Worm (Caenorhabditis elegans) whole organism, L1 larva: ENCODE results near the gene pmp-1.
A peak's percentile ranks its signal among the peaks of the same experiment; 100 is the strongest.

Experiments used
- C04F5.9 ChIP-seq: sonication (generic microtip); optimal IDR thresholded peaks from 2 replicates; lab custom pipeline; 2016; ENCODE audit warnings: missing genetic modification characterization, missing compliant biosample characterization
- C16A3.4 ChIP-seq: fragments of 150-350 bp; optimal IDR thresholded peaks from 2 replicates; lab custom pipeline; 2014; ENCODE audit warnings: missing biosample characterization, missing genetic modification characterization
- F16B12.6 ChIP-seq: fragments of 150-350 bp; optimal IDR thresholded peaks from 2 replicates; lab custom pipeline; 2014; ENCODE audit warnings: missing biosample characterization, missing genetic modification characterization
- Y116A8C.19 ChIP-seq: sonication (generic microtip); optimal IDR thresholded peaks from 2 replicates; lab custom pipeline; 2016; ENCODE audit warnings: missing compliant biosample characterization, missing genetic modification characterization, borderline replicate concordance
- ama-1 ChIP-seq: fragments of 150-350 bp; optimal IDR thresholded peaks from 2 replicates; lab custom pipeline; 2014
- blmp-1 ChIP-seq: fragments of 150-350 bp; optimal IDR thresholded peaks from 2 replicates; lab custom pipeline; 2014; ENCODE audit warnings: missing biosample characterization, missing genetic modification characterization
- ceh-8 ChIP-seq: fragments of 200-800 bp; sonication (Bioruptor generic); optimal IDR thresholded peaks from 2 replicates; lab custom pipeline; 2018; ENCODE audit warnings: mild to moderate bottlenecking, missing genetic modification characterization, moderate library complexity, missing compliant biosample characterization
- ceh-90 ChIP-seq: sonication (generic microtip); optimal IDR thresholded peaks from 2 replicates; lab custom pipeline; 2016; ENCODE audit warnings: missing genetic modification characterization, missing compliant biosample characterization
- efl-1 ChIP-seq, 4 experiments: fragments of 150-350 bp; optimal IDR thresholded peaks in 3 of 4; peaks in 1 of 4; 1 replicate in 1 of 4; 2 replicates in 3 of 4; lab custom pipeline; 2014; ENCODE audit warnings: missing biosample characterization in 2 of 4, missing genetic modification characterization in 2 of 4, missing genetic modification reagents in 2 of 4
- efl-3 ChIP-seq: fragments of 200-800 bp; sonication (Bioruptor generic); optimal IDR thresholded peaks from 2 replicates; lab custom pipeline; 2018; ENCODE audit warnings: mild to moderate bottlenecking, missing genetic modification characterization, missing compliant biosample characterization
- egl-13 ChIP-seq: sonication (generic microtip); optimal IDR thresholded peaks from 2 replicates; lab custom pipeline; 2016; ENCODE audit warnings: missing genotype, missing genetic modification reagents, missing genetic modification characterization, missing compliant biosample characterization
- egl-27 ChIP-seq, 2 experiments: fragments of 150-350 bp in 1 of 2; sonication (generic microtip); optimal IDR thresholded peaks; 3 replicates each; lab custom pipeline; 2017 to 2018; ENCODE audit warnings: missing biosample characterization in 2 of 2, missing genetic modification characterization in 2 of 2, missing genetic modification reagents in 2 of 2
- elt-2 ChIP-seq: sonication (generic microtip); optimal IDR thresholded peaks from 2 replicates; lab custom pipeline; 2016; ENCODE audit warnings: missing genetic modification characterization, mild to moderate bottlenecking, inconsistent platforms, missing compliant biosample characterization, missing genetic modification reagents
- elt-3 ChIP-seq, 6 experiments: fragments of 150-350 bp in 1 of 6; sonication (generic microtip); optimal IDR thresholded peaks; 2 replicates each; lab custom pipeline; 2017 to 2018; ENCODE audit warnings: missing biosample characterization in 6 of 6, missing genetic modification characterization in 6 of 6, inconsistent platforms in 1 of 6
- ets-5 ChIP-seq: fragments of 200-800 bp; sonication (Bioruptor generic); IDR thresholded peaks from 2 replicates; pipeline ENCODE4 v1.3.6; 2022; ENCODE audit warnings: missing genetic modification characterization, missing compliant biosample characterization
- fkh-4 ChIP-seq: sonication (generic microtip); optimal IDR thresholded peaks from 2 replicates; lab custom pipeline; 2016; ENCODE audit warnings: missing compliant biosample characterization, missing genetic modification characterization, borderline replicate concordance
- hlh-17 ChIP-seq: fragments of 200-800 bp; sonication (Bioruptor generic); optimal IDR thresholded peaks from 2 replicates; lab custom pipeline; 2018; ENCODE audit warnings: missing genetic modification characterization, mild to moderate bottlenecking, missing compliant biosample characterization, moderate library complexity, borderline replicate concordance
- hlh-4 ChIP-seq: sonication (generic microtip); optimal IDR thresholded peaks from 2 replicates; lab custom pipeline; 2016; ENCODE audit warnings: mild to moderate bottlenecking, missing genetic modification characterization, missing compliant biosample characterization
- irx-1 ChIP-seq: sonication (generic microtip); optimal IDR thresholded peaks from 2 replicates; lab custom pipeline; 2016; ENCODE audit warnings: missing genetic modification characterization, missing compliant biosample characterization
- jun-1 ChIP-seq: fragments of 150-350 bp; optimal IDR thresholded peaks from 2 replicates; lab custom pipeline; 2014; ENCODE audit warnings: missing biosample characterization, missing genetic modification reagents, missing genetic modification characterization
- lin-13 ChIP-seq: fragments of 150-350 bp; optimal IDR thresholded peaks from 2 replicates; lab custom pipeline; 2014; ENCODE audit warnings: missing biosample characterization, missing genetic modification reagents, missing genetic modification characterization
- lin-14 ChIP-seq: fragments of 200-800 bp; sonication (Bioruptor generic); optimal IDR thresholded peaks from 2 replicates; lab custom pipeline; 2018; ENCODE audit warnings: mild to moderate bottlenecking, missing genetic modification characterization, moderate library complexity, missing compliant biosample characterization
- lin-35 ChIP-seq, 2 experiments: fragments of 150-350 bp; optimal IDR thresholded peaks; 2 replicates each; lab custom pipeline; 2014; ENCODE audit warnings: missing biosample characterization in 2 of 2, missing genetic modification characterization in 2 of 2, missing genetic modification reagents in 2 of 2
- lsy-2 ChIP-seq, 2 experiments: fragments of 150-350 bp; optimal IDR thresholded peaks; 2 replicates each; lab custom pipeline; 2014; ENCODE audit warnings: missing biosample characterization in 2 of 2, missing genetic modification characterization in 2 of 2
- mep-1 ChIP-seq: fragments of 150-350 bp; optimal IDR thresholded peaks from 2 replicates; lab custom pipeline; 2014; ENCODE audit warnings: missing biosample characterization, missing genetic modification characterization
- nhr-11 ChIP-seq: fragments of 150-350 bp; optimal IDR thresholded peaks from 2 replicates; lab custom pipeline; 2014; ENCODE audit warnings: missing biosample characterization, missing genetic modification characterization
- nhr-12 ChIP-seq: sonication (generic microtip); optimal IDR thresholded peaks from 2 replicates; lab custom pipeline; 2017; ENCODE audit warnings: missing biosample characterization, missing genetic modification characterization
- nhr-20 ChIP-seq: sonication (generic microtip); optimal IDR thresholded peaks from 2 replicates; lab custom pipeline; 2016; ENCODE audit warnings: mild to moderate bottlenecking, missing genetic modification characterization, missing compliant biosample characterization
- nhr-237 ChIP-seq: fragments of 150-350 bp; optimal IDR thresholded peaks from 2 replicates; lab custom pipeline; 2014; ENCODE audit warnings: missing biosample characterization, missing genetic modification characterization
- nhr-28 ChIP-seq: fragments of 150-350 bp; optimal IDR thresholded peaks from 2 replicates; lab custom pipeline; 2014; ENCODE audit warnings: missing biosample characterization, missing genetic modification characterization
- nhr-47 ChIP-seq: sonication (generic microtip); optimal IDR thresholded peaks from 2 replicates; lab custom pipeline; 2016; ENCODE audit warnings: mild to moderate bottlenecking, missing genetic modification characterization, moderate library complexity, missing compliant biosample characterization
- nhr-77 ChIP-seq: fragments of 150-350 bp; optimal IDR thresholded peaks from 2 replicates; lab custom pipeline; 2014; ENCODE audit warnings: missing biosample characterization, missing genetic modification characterization
- nhr-84 ChIP-seq: sonication (generic microtip); optimal IDR thresholded peaks from 2 replicates; lab custom pipeline; 2017; ENCODE audit warnings: missing biosample characterization, missing genetic modification characterization
- nhr-85 ChIP-seq: sonication (generic microtip); peaks from one replicate; lab custom pipeline; 2016; ENCODE audit warnings: missing genetic modification characterization, inconsistent platforms, missing compliant biosample characterization
- pag-3 ChIP-seq: sonication (generic microtip); optimal IDR thresholded peaks from 2 replicates; lab custom pipeline; 2017; ENCODE audit warnings: missing genetic modification characterization, mild to moderate bottlenecking, missing compliant biosample characterization, antibody characterized with exemption, borderline replicate concordance; ENCODE audit not compliant: insufficient read depth
- rnt-1 ChIP-seq: sonication (generic microtip); optimal IDR thresholded peaks from 2 replicates; lab custom pipeline; 2016; ENCODE audit warnings: mild to moderate bottlenecking, missing genetic modification characterization, moderate library complexity, missing compliant biosample characterization
- snu-23 ChIP-seq: sonication (generic microtip); optimal IDR thresholded peaks from 2 replicates; lab custom pipeline; 2016; ENCODE audit warnings: missing genetic modification characterization, missing compliant biosample characterization
- sox-4 ChIP-seq: sonication (generic microtip); optimal IDR thresholded peaks from 2 replicates; lab custom pipeline; 2016; ENCODE audit warnings: missing genetic modification characterization, missing compliant biosample characterization
- swsn-7 ChIP-seq: sonication (generic microtip); optimal IDR thresholded peaks from 2 replicates; lab custom pipeline; 2016; ENCODE audit warnings: missing genetic modification characterization, missing compliant biosample characterization
- unc-30 ChIP-seq: sonication (generic microtip); optimal IDR thresholded peaks from 2 replicates; lab custom pipeline; 2017; ENCODE audit warnings: missing biosample characterization, missing genetic modification characterization
- unc-62 ChIP-seq: fragments of 150-350 bp; optimal IDR thresholded peaks from 2 replicates; lab custom pipeline; 2014; ENCODE audit warnings: missing biosample characterization, missing genetic modification reagents, missing genetic modification characterization
- unc-86 ChIP-seq: sonication (generic microtip); optimal IDR thresholded peaks from 2 replicates; lab custom pipeline; 2016; ENCODE audit warnings: missing genetic modification characterization, missing compliant biosample characterization
- vab-15 ChIP-seq: sonication (generic microtip); optimal IDR thresholded peaks from 2 replicates; lab custom pipeline; 2017; ENCODE audit warnings: missing genotype, mild to moderate bottlenecking, missing genetic modification characterization, missing compliant biosample characterization
- xbp-1 ChIP-seq: sonication (generic microtip); optimal IDR thresholded peaks from 2 replicates; lab custom pipeline; 2016; ENCODE audit warnings: missing genetic modification characterization, missing compliant biosample characterization

pmp-1 gene

DNA sequence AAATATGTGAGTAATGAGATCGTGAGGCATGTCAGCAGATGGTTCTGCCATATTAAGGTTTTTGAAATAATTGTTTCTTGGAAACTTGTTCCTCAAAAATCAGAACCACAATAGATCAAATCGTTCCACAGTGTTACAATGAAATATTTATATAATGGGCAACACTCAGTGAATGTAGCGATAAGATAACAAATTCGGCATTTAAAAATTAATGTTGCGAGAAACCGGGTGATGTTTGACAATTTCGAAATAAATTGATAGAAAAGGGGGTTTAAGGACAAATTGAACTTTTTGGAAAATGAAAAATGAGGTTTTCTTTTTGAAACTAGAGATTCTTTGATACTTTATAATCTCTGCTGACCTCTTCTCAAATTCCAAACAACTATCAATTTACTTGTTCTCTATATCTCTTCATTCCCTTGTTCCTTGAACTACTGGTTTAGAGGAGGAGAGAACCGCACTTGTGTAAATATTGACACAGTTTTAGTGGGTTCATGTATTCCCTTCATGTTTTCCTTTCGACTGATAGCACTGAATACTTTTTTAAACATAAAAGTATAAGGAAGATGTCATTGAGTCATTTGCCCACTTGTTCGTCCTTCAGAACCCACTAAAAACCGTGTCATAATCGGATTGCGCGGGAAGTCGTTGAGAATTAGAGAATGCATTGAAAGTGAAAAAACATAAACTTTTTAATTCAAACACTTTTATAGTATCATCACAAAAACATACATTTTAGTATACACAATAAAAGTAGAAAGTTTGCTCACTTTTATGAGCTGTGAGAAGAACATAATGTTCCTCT is 46.6 kb downstream of the pmp-1 start:
- TF ChIP-seq elt-2 (tag; lab: Kevin White, UChicago) = peak; percentile 62
- TF ChIP-seq elt-3 (tag; optimal IDR thresholded peaks at IDR 0.05; lab: Kevin White, UChicago) = peak in 2 of 6 experiments; percentile 4 to 65
- TF ChIP-seq lin-13 (GFP tag; lab: Kevin White, UChicago) = no peak
- peak in 1 of 2 experiments; percentile 14 for TF ChIP-seq lsy-2 (tag; optimal IDR thresholded peaks at IDR 0.05; lab: Kevin White, UChicago)
- TF ChIP-seq egl-13 (tag; lab: Kevin White, UChicago) = no peak
- TF ChIP-seq egl-27 (tag; optimal IDR thresholded peaks at IDR 0.05; lab: Kevin White, UChicago) = peak; percentile 37 to 92
- peak; percentile 31 for TF ChIP-seq lin-14 (GFP tag; lab: Kevin White, UChicago)
- no peak for TF ChIP-seq ceh-8 (GFP tag; lab: Kevin White, UChicago)
- peak in 1 of 2 experiments; percentile 27 for TF ChIP-seq lin-35 (GFP tag; optimal IDR thresholded peaks at IDR 0.05; lab: Kevin White, UChicago)
- TF ChIP-seq nhr-85 (tag; lab: Kevin White, UChicago) = peak; percentile 79
- TF ChIP-seq blmp-1 (tag; lab: Kevin White, UChicago) = peak; percentile 89
- TF ChIP-seq nhr-20 (tag; lab: Kevin White, UChicago) = peak; percentile 8
- TF ChIP-seq nhr-237 (tag; lab: Kevin White, UChicago) = no peak
- TF ChIP-seq unc-62 (GFP tag; lab: Kevin White, UChicago) = no peak
- TF ChIP-seq xbp-1 (tag; lab: Kevin White, UChicago) = no peak
- no peak for TF ChIP-seq nhr-77
- TF ChIP-seq ama-1 = no peak
- TF ChIP-seq, all 84 proteins: peak for 9

DNA sequence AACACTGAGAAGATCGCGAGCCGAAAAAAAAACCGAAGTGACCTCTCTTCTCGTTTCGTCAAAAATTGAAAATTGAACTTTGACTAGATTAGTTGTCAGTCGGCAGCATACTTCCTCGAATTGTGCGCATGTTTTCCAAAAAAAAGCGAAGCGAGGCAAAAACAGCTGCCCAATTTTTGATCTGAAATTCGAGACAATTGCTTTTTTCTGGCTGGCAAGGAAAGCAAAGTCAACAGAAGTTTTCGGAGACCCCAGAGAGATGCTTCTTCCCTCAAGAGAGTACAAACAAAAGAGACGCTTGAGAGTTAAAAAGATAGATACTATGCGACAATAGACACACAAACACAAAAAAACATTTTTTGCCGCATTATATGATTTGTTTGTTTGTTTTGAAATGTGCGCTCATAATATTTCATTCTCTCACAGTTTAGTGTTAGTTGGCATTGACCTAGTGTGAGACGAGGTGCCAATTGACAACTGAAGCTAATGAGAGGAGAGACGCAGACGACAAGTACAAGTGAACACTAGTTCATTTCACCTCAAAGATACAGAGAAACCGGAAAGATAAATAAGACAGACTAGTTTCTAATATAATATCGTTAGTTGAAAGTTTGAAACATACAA is 47.5 kb downstream of the pmp-1 start:
- TF ChIP-seq mep-1 (tag; lab: Kevin White, UChicago) (peak; percentile 32), vab-15 (no peak), pag-3 (tag; lab: Kevin White, UChicago) (peak; percentile 4), rnt-1 (tag; lab: Kevin White, UChicago) (no peak), efl-3 (no peak), unc-30 (tag; lab: Kevin White, UChicago) (no peak), nhr-20 (tag; lab: Kevin White, UChicago) (no peak), egl-27 (tag; optimal IDR thresholded peaks at IDR 0.05; lab: Kevin White, UChicago) (peak in 1 of 2 experiments; percentile 11), efl-1 (optimal IDR thresholded peaks at IDR 0.05; lab: Kevin White, UChicago) (no peak), efl-1 (GFP tag; optimal IDR thresholded peaks at IDR 0.05 in 1 of 2; lab: Kevin White, UChicago) (peak in 1 of 2 experiments; percentile 70), lin-14 (GFP tag; lab: Kevin White, UChicago) (peak; percentile 45), blmp-1 (tag; lab: Kevin White, UChicago) (peak; percentile 3), nhr-84 (tag; lab: Kevin White, UChicago) (no peak), irx-1 (tag; lab: Kevin White, UChicago) (peak; percentile 18)
- TF ChIP-seq, all 84 proteins: peak for 7

- no peak for TF ChIP-seq hlh-4 (tag; lab: Kevin White, UChicago)
- TF ChIP-seq Y116A8C.19 (tag; lab: Kevin White, UChicago) = no peak
- no peak for TF ChIP-seq irx-1 (tag; lab: Kevin White, UChicago)
- TF ChIP-seq hlh-17 (GFP tag; lab: Kevin White, UChicago) = no peak
- no peak for TF ChIP-seq jun-1 (tag; lab: Kevin White, UChicago)
- peak; percentile 13 to 21 for TF ChIP-seq efl-1 (optimal IDR thresholded peaks at IDR 0.05; lab: Kevin White, UChicago)
- no peak for TF ChIP-seq efl-1 (GFP tag; optimal IDR thresholded peaks at IDR 0.05 in 1 of 2; lab: Kevin White, UChicago)
- TF ChIP-seq nhr-28 (tag; lab: Kevin White, UChicago) = no peak
- no peak for TF ChIP-seq ceh-90 (tag; lab: Kevin White, UChicago)
- TF ChIP-seq F16B12.6 (tag; lab: Kevin White, UChicago) = no peak
- TF ChIP-seq nhr-237 (tag; lab: Kevin White, UChicago) = no peak
- no peak for TF ChIP-seq unc-62 (GFP tag; lab: Kevin White, UChicago)
- TF ChIP-seq nhr-47 (tag; lab: Kevin White, UChicago) = peak; percentile 2
- no peak for TF ChIP-seq unc-86 (tag; lab: Kevin White, UChicago)
- no peak for TF ChIP-seq fkh-4
- no peak for TF ChIP-seq C04F5.9 (tag; lab: Kevin White, UChicago)
- no peak for TF ChIP-seq C16A3.4 (tag; lab: Kevin White, UChicago)
- peak; percentile 11 for TF ChIP-seq swsn-7 (tag; lab: Kevin White, UChicago)
- no peak for TF ChIP-seq nhr-11 (tag; lab: Kevin White, UChicago)
- TF ChIP-seq sox-4 (tag; lab: Kevin White, UChicago) = no peak
- no peak for TF ChIP-seq rnt-1 (tag; lab: Kevin White, UChicago)
- TF ChIP-seq snu-23 (GFP tag; lab: Kevin White, UChicago) = peak; percentile 43
- TF ChIP-seq nhr-12 (tag; lab: Kevin White, UChicago) = no peak
- TF ChIP-seq efl-3 = no peak
- TF ChIP-seq ets-5 (GFP tag; lab: Robert Waterston, UW) = no peak
- TF ChIP-seq mep-1 (tag; lab: Kevin White, UChicago) = peak; percentile 63
Measured at ce11 chrII:6835500-6835899, 48.1 kb downstream of the pmp-1 start.
